Worm (Caenorhabditis elegans) whole organism, midembryonic: Measurements from ENCODE around the gene hlh-19.

Experiments
- T22C8.4 ChIP-seq: fragments of 200-800 bp; sonication (Bioruptor generic); IDR thresholded peaks from 2 replicates; pipeline ENCODE4 v1.3.6; 2022; ENCODE audit warnings: missing genetic modification characterization, missing compliant biosample characterization
- cog-1 ChIP-seq: sonication (generic microtip); optimal IDR thresholded peaks from 2 replicates; lab custom pipeline; 2016; ENCODE audit warnings: missing genetic modification characterization, missing compliant biosample characterization
- flt-1 ChIP-seq: fragments of 200-800 bp; sonication (Bioruptor generic); IDR thresholded peaks from 2 replicates; pipeline ENCODE4 v1.3.6; 2022; ENCODE audit warnings: missing genetic modification characterization, missing compliant biosample characterization
- klf-2 ChIP-seq: fragments of 200-800 bp; sonication (Bioruptor generic); conservative IDR thresholded peaks from 2 replicates; pipeline ENCODE4 v1.3.6; 2022; ENCODE audit warnings: missing genetic modification reagents, missing genetic modification characterization, missing compliant biosample characterization
- med-1 ChIP-seq: sonication (generic microtip); optimal IDR thresholded peaks from 2 replicates; lab custom pipeline; 2017; ENCODE audit warnings: missing genetic modification characterization, mild to moderate bottlenecking, missing compliant biosample characterization, antibody characterized with exemption, missing genetic modification reagents; ENCODE audit not compliant: insufficient read depth
- ref-1 ChIP-seq: fragments of 200-800 bp; sonication (Bioruptor generic); conservative IDR thresholded peaks from 2 replicates; pipeline ENCODE4 v1.3.6; 2022; ENCODE audit warnings: missing genetic modification reagents, missing genetic modification characterization, missing compliant biosample characterization
- tab-1 ChIP-seq: fragments of 200-800 bp; sonication (Bioruptor generic); IDR thresholded peaks from 2 replicates; pipeline ENCODE4 v1.3.6; 2022; ENCODE audit warnings: missing genetic modification characterization, missing compliant biosample characterization
- ztf-23 ChIP-seq: fragments of 200-800 bp; sonication (Bioruptor generic); IDR thresholded peaks from 2 replicates; pipeline ENCODE4 v1.3.6; 2022; ENCODE audit warnings: missing genetic modification reagents, missing genetic modification characterization, missing compliant biosample characterization

- TF ChIP-seq flt-1 (no peak), ref-1 (GFP tag; lab: Robert Waterston, UW) (no peak), klf-2 (no peak), tab-1 (GFP tag; lab: Robert Waterston, UW) (no peak), med-1 (no peak), ztf-23 (GFP tag; lab: Robert Waterston, UW) (no peak), T22C8.4 (GFP tag; lab: Robert Waterston, UW) (no peak), cog-1 (tag; lab: Kevin White, UChicago) (no peak)
Measured at ce11 chrX:527663-528062, 29.4 kb downstream of the hlh-19 start.
